Worm (Caenorhabditis elegans) whole organism, mixed stage, embryonic: ENCODE data around the gene ZK550.6.
"Not testable (repeated sequence)": the region's sequence is repeated elsewhere in the genome, so short reads cannot be mapped to it uniquely, and the experiment has no call there.

Source experiments
- M03D4.4 ChIP-seq: sonication (generic microtip); optimal IDR thresholded peaks from 2 replicates; lab custom pipeline; 2017; ENCODE audit warnings: mild to moderate bottlenecking, missing genetic modification characterization, missing compliant biosample characterization
- bed-3 ChIP-seq: fragments of 200-800 bp; sonication (Bioruptor generic); optimal IDR thresholded peaks from 3 replicates; lab custom pipeline; 2018; ENCODE audit warnings: mild to moderate bottlenecking, missing genetic modification characterization, moderate library complexity, missing compliant biosample characterization
- blmp-1 ChIP-seq: fragments of 150-350 bp; optimal IDR thresholded peaks from 2 replicates; lab custom pipeline; 2014; ENCODE audit warnings: missing biosample characterization, missing genetic modification characterization
- ceh-39 ChIP-seq: fragments of 150-350 bp; optimal IDR thresholded peaks from 2 replicates; lab custom pipeline; 2014; ENCODE audit warnings: missing biosample characterization, missing genetic modification characterization
- ceh-43 ChIP-seq: fragments of 200-800 bp; sonication (Bioruptor generic); optimal IDR thresholded peaks from 2 replicates; lab custom pipeline; 2018; ENCODE audit warnings: mild to moderate bottlenecking, missing genetic modification characterization, moderate library complexity, missing compliant biosample characterization
- ceh-83 ChIP-seq: fragments of 200-800 bp; sonication (Bioruptor generic); optimal IDR thresholded peaks from 2 replicates; lab custom pipeline; 2018; ENCODE audit warnings: mild to moderate bottlenecking, missing genetic modification characterization, missing compliant biosample characterization
- drap-1 ChIP-seq: fragments of 200-800 bp; sonication (Bioruptor generic); optimal IDR thresholded peaks from 3 replicates; lab custom pipeline; 2018; ENCODE audit warnings: mild to moderate bottlenecking, missing genetic modification characterization, missing compliant biosample characterization
- elt-1 ChIP-seq: sonication (generic microtip); optimal IDR thresholded peaks from 2 replicates; lab custom pipeline; 2017; ENCODE audit warnings: missing genetic modification characterization, mild to moderate bottlenecking, missing compliant biosample characterization, antibody characterized with exemption, moderate library complexity, borderline replicate concordance; ENCODE audit not compliant: insufficient read depth
- elt-3 ChIP-seq: fragments of 150-350 bp; optimal IDR thresholded peaks from 2 replicates; lab custom pipeline; 2014; ENCODE audit warnings: missing biosample characterization, missing genetic modification characterization
- flh-1 ChIP-seq: fragments of 200-800 bp; sonication (Bioruptor generic); optimal IDR thresholded peaks from 2 replicates; lab custom pipeline; 2018; ENCODE audit warnings: mild to moderate bottlenecking, missing genetic modification characterization, moderate library complexity, missing compliant biosample characterization
- ham-2 ChIP-seq: fragments of 200-800 bp; sonication (Bioruptor generic); optimal IDR thresholded peaks from 2 replicates; lab custom pipeline; 2018; ENCODE audit warnings: mild to moderate bottlenecking, missing genetic modification characterization, missing compliant biosample characterization
- hlh-1 ChIP-seq: fragments of 150-350 bp; optimal IDR thresholded peaks from 2 replicates; lab custom pipeline; 2014; ENCODE audit warnings: missing biosample characterization, missing genetic modification reagents, missing genetic modification characterization
- lin-13 ChIP-seq: fragments of 150-350 bp; optimal IDR thresholded peaks from 2 replicates; lab custom pipeline; 2014; ENCODE audit warnings: missing biosample characterization, missing genetic modification characterization
- lin-32 ChIP-seq: fragments of 200-800 bp; sonication (Bioruptor generic); optimal IDR thresholded peaks from 2 replicates; lab custom pipeline; 2018; ENCODE audit warnings: mild to moderate bottlenecking, missing genetic modification characterization, missing compliant biosample characterization
- lsy-2 ChIP-seq: fragments of 150-350 bp; optimal IDR thresholded peaks from 2 replicates; lab custom pipeline; 2014; ENCODE audit warnings: missing biosample characterization, missing genetic modification characterization
- mab-5 ChIP-seq: fragments of 150-350 bp; optimal IDR thresholded peaks from 2 replicates; lab custom pipeline; 2014; ENCODE audit warnings: missing biosample characterization, missing genetic modification characterization
- mep-1 ChIP-seq: fragments of 150-350 bp; optimal IDR thresholded peaks from 2 replicates; lab custom pipeline; 2017; ENCODE audit warnings: missing biosample characterization, missing genetic modification reagents, missing genetic modification characterization, inconsistent platforms
- mls-2 ChIP-seq: sonication (generic microtip); optimal IDR thresholded peaks from 2 replicates; lab custom pipeline; 2016; ENCODE audit warnings: mild to moderate bottlenecking, missing genetic modification characterization, moderate library complexity, missing compliant biosample characterization
- nhr-12 ChIP-seq: fragments of 150-350 bp; optimal IDR thresholded peaks from 2 replicates; lab custom pipeline; 2014; ENCODE audit warnings: missing biosample characterization, missing genetic modification characterization
- nhr-2 ChIP-seq: fragments of 150-350 bp; optimal IDR thresholded peaks from 2 replicates; lab custom pipeline; 2014; ENCODE audit warnings: missing biosample characterization, missing genetic modification characterization
- nhr-237 ChIP-seq: fragments of 150-350 bp; optimal IDR thresholded peaks from 2 replicates; lab custom pipeline; 2014; ENCODE audit warnings: missing biosample characterization, missing genetic modification characterization
- nhr-76 ChIP-seq: sonication (generic microtip); optimal IDR thresholded peaks from 2 replicates; lab custom pipeline; 2017; ENCODE audit warnings: missing biosample characterization, missing genetic modification characterization
- pha-4 ChIP-seq: fragments of 150-350 bp; optimal IDR thresholded peaks from 2 replicates; lab custom pipeline; 2018; ENCODE audit warnings: missing biosample characterization, missing genetic modification reagents, missing genetic modification characterization
- sem-2 ChIP-seq: fragments of 200-800 bp; sonication (Bioruptor generic); optimal IDR thresholded peaks from 2 replicates; lab custom pipeline; 2018; ENCODE audit warnings: mild to moderate bottlenecking, missing genetic modification characterization, missing compliant biosample characterization
- snpc-4 ChIP-seq: fragments of 150-350 bp; optimal IDR thresholded peaks from 2 replicates; lab custom pipeline; 2014; ENCODE audit warnings: missing biosample characterization, missing genetic modification characterization
- sptf-1 ChIP-seq: sonication (generic microtip); optimal IDR thresholded peaks from 2 replicates; lab custom pipeline; 2017; ENCODE audit warnings: mild to moderate bottlenecking, missing genetic modification characterization, moderate library complexity, missing compliant biosample characterization
- tbx-8 ChIP-seq: fragments of 200-800 bp; sonication (Bioruptor generic); optimal IDR thresholded peaks from 2 replicates; lab custom pipeline; 2018; ENCODE audit warnings: mild to moderate bottlenecking, missing genetic modification characterization, moderate library complexity, missing compliant biosample characterization
- unc-120 ChIP-seq: sonication (generic microtip); optimal IDR thresholded peaks from 2 replicates; lab custom pipeline; 2017; ENCODE audit warnings: missing genetic modification characterization, missing compliant biosample characterization; ENCODE audit not compliant: poor library complexity, severe bottlenecking
- zip-8 ChIP-seq: fragments of 150-350 bp; optimal IDR thresholded peaks from 2 replicates; lab custom pipeline; 2014; ENCODE audit warnings: missing biosample characterization, missing genetic modification characterization
- ztf-11 ChIP-seq: fragments of 150-350 bp; optimal IDR thresholded peaks from 2 replicates; lab custom pipeline; 2014; ENCODE audit warnings: missing biosample characterization, missing genetic modification characterization

ZK550.6 gene

DNA sequence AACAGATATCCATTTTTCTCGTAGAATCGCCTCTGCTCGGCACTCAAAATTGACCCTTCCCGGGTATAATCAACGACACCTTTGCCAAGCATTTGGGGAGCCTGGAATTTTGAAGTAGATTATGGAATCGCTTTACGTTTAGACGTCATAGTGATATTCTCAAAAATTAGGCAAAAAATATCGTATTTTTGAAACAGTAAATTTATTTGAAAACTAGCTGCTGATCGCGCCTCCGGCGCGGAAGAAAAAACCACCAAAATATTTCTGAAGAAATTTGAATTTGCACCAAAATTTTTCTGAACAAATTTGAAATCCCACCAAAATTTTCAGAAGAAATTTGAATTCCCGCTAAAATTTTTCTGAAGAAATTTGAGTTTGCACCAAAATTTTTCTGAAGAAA is at the start of gene ZK550.6:
ZK550.6 (minus strand) TSS at position 101 of the 400 bp plus-strand sequence.
- TF ChIP-seq sem-2 (GFP tag; lab: Kevin White, UChicago): no peak
- no peak for TF ChIP-seq unc-120 (tag; lab: Kevin White, UChicago)
- TF ChIP-seq sptf-1 (tag; lab: Kevin White, UChicago): no peak
- no peak for TF ChIP-seq flh-1 (GFP tag; lab: Kevin White, UChicago)
- TF ChIP-seq tbx-8 (GFP tag; lab: Kevin White, UChicago): no peak
- no peak for TF ChIP-seq elt-3 (tag; lab: Kevin White, UChicago)
- no peak for TF ChIP-seq nhr-76
- TF ChIP-seq lin-13 (tag; lab: Kevin White, UChicago): no peak
- no peak for TF ChIP-seq drap-1 (GFP tag; lab: Kevin White, UChicago)

- no peak for TF ChIP-seq mep-1 (tag; lab: Kevin White, UChicago)
- no peak for TF ChIP-seq nhr-12
- TF ChIP-seq elt-1 (tag; lab: Kevin White, UChicago): no peak
- TF ChIP-seq, all 35 proteins: peak for 0
Observed at ce11 chrIV:17311842-17312241, 49.6 kb upstream of the ZK550.6 start, which contains the start of gene snf-9. Gene snf-9 (plus strand): TSS chrIV:17312142.

ce11 chrIV:17308211-17308610 is 45.9 kb upstream of the ZK550.6 start, which contains the start of gene T28F3.9:
Gene T28F3.9 (plus strand): TSS chrIV:17308511.
- TF ChIP-seq tbx-8 (GFP tag; lab: Kevin White, UChicago) (no peak), elt-3 (tag; lab: Kevin White, UChicago) (no peak), ceh-43 (GFP tag; lab: Kevin White, UChicago) (no peak), lin-32 (GFP tag; lab: Kevin White, UChicago) (no peak), flh-1 (GFP tag; lab: Kevin White, UChicago) (no peak), ceh-39 (no peak), nhr-2 (tag; lab: Kevin White, UChicago) (no peak), hlh-1 (no peak), zip-8 (tag; lab: Kevin White, UChicago) (no peak), ham-2 (GFP tag; lab: Kevin White, UChicago) (no peak), snpc-4 (tag; lab: Kevin White, UChicago) (no peak), nhr-12 (no peak), ztf-11 (tag; lab: Kevin White, UChicago) (no peak), nhr-76 (no peak), mls-2 (tag; lab: Kevin White, UChicago) (no peak)

ce11 chrIV:17307223-17307622 is 44.9 kb upstream of the ZK550.6 start, which contains the start of gene T28F3.8:
Gene T28F3.8 (minus strand): TSS chrIV:17307323.
- not testable (repeated sequence) for TF ChIP-seq bed-3; nhr-76; ceh-43 (GFP tag; lab: Kevin White, UChicago)
- TF ChIP-seq, all 35 proteins: peak for 0; not testable (repeated sequence) for 35

DNA sequence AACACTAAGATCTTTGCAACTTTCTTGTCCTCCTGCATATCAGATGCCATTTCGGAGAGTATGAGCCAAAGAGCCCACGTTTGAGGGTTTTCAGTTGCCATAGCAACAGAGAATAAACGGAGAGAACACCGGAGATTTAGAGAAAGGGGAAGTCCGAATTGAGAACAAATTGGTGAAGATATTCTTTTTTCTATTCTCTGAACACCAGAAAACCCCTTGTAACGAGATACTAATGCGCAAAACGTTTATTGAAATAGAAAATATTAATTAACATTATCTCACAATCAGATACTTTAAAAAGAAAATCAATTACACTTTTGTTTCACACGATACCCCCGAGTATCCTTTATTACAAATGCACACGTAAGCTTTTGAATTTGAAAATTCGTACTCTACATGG is 39.6 kb upstream of the ZK550.6 start, which contains the start of gene ifta-2:
ifta-2 (minus strand) TSS at position 101 of the 400 bp plus-strand sequence.
- TF ChIP-seq elt-1 (tag; lab: Kevin White, UChicago) (no peak), ztf-11 (tag; lab: Kevin White, UChicago) (no peak), zip-8 (tag; lab: Kevin White, UChicago) (no peak), hlh-1 (no peak), pha-4 (tag; lab: Kevin White, UChicago) (no peak), mab-5 (no peak), lsy-2 (tag; lab: Kevin White, UChicago) (no peak), lin-13 (tag; lab: Kevin White, UChicago) (no peak), unc-120 (tag; lab: Kevin White, UChicago) (no peak), snpc-4 (tag; lab: Kevin White, UChicago) (no peak), nhr-237 (tag; lab: Kevin White, UChicago) (no peak), tbx-8 (GFP tag; lab: Kevin White, UChicago) (no peak), elt-3 (tag; lab: Kevin White, UChicago) (no peak)

DNA sequence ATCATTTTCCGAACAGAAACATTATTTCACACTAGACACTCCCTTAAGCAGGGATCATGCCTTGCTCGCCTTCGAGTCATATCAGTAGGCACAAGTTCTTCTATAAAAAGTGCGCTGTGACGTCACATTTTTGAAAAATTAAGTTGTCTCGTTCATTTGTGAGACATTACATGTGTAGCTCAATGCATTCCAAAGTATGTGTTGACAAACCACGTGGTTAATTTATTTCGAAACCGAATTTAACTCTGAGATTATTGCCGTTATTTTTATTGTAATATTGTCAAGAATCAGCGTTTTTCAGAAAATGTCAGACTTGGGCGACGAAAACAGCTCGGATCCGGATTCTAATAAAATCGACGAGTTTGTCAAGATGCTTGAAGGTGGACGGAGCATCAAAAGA is 32.2 kb upstream of the ZK550.6 start, which contains the start of gene T28F3.5:
T28F3.5 (plus strand) TSS at position 301 of the 400 bp plus-strand sequence.
- TF ChIP-seq drap-1 (GFP tag; lab: Kevin White, UChicago) (no peak), snpc-4 (tag; lab: Kevin White, UChicago) (no peak), ztf-11 (tag; lab: Kevin White, UChicago) (no peak), bed-3 (no peak), lin-32 (GFP tag; lab: Kevin White, UChicago) (no peak), ceh-39 (no peak), elt-3 (tag; lab: Kevin White, UChicago) (no peak), nhr-76 (no peak), elt-1 (tag; lab: Kevin White, UChicago) (no peak), nhr-12 (no peak), mep-1 (tag; lab: Kevin White, UChicago) (no peak), pha-4 (tag; lab: Kevin White, UChicago) (no peak), nhr-237 (tag; lab: Kevin White, UChicago) (no peak), ceh-83 (GFP tag; lab: Kevin White, UChicago) (no peak), tbx-8 (GFP tag; lab: Kevin White, UChicago) (no peak), blmp-1 (no peak), flh-1 (GFP tag; lab: Kevin White, UChicago) (no peak), mls-2 (tag; lab: Kevin White, UChicago) (no peak), M03D4.4 (tag; lab: Kevin White, UChicago) (no peak)
- TF ChIP-seq, all 35 proteins: peak for 0
